Fruit fly (Drosophila melanogaster) whole organism, prepupa: ENCODE data around the gene CG42394.

Source experiments
- CG10669 ChIP-seq: fragments of 200-800 bp; sonication (Bioruptor generic); optimal IDR thresholded peaks from 3 replicates; lab custom pipeline; 2018; ENCODE audit warnings: missing biosample characterization, mild to moderate bottlenecking, missing genetic modification characterization, moderate library complexity
- CG11902 ChIP-seq: fragments of 200-800 bp; sonication (Bioruptor generic); optimal IDR thresholded peaks from 3 replicates; lab custom pipeline; 2016; ENCODE audit warnings: missing biosample characterization, missing genetic modification characterization
- CG1621 ChIP-seq: fragments of 200-800 bp; sonication (Bioruptor generic); optimal IDR thresholded peaks from 3 replicates; lab custom pipeline; 2018; ENCODE audit warnings: missing biosample characterization, mild to moderate bottlenecking, missing genetic modification characterization
- CG6276 ChIP-seq: fragments of 200-800 bp; sonication (Bioruptor generic); optimal IDR thresholded peaks from 2 replicates; lab custom pipeline; 2017; ENCODE audit warnings: missing biosample characterization, mild to moderate bottlenecking, missing genetic modification characterization
- OdsH ChIP-seq: fragments of 200-800 bp; sonication (Bioruptor generic); optimal IDR thresholded peaks from 3 replicates; lab custom pipeline; 2016; ENCODE audit warnings: missing biosample characterization, missing genetic modification characterization
- achi ChIP-seq: fragments of 200-800 bp; sonication (Bioruptor generic); optimal IDR thresholded peaks from 3 replicates; lab custom pipeline; 2016; ENCODE audit warnings: missing biosample characterization, missing genetic modification characterization
- fd85E ChIP-seq: fragments of 200-800 bp; sonication (Bioruptor generic); optimal IDR thresholded peaks from 3 replicates; lab custom pipeline; 2016; ENCODE audit warnings: missing biosample characterization, missing genetic modification characterization

- TF ChIP-seq CG6276 (GFP tag; lab: Kevin White, UChicago) (no peak), fd85E (GFP tag; lab: Kevin White, UChicago) (no peak), CG11902 (GFP tag; lab: Kevin White, UChicago) (no peak), CG10669 (no peak), CG1621 (tag; lab: Kevin White, UChicago) (no peak), achi (no peak), OdsH (GFP tag; lab: Kevin White, UChicago) (no peak)
Measured at dm6 chr3R:10870561-10870960, 20.9 kb downstream of the CG42394 start.
